Worm (Caenorhabditis elegans): ENCODE results near the gene smvt-1.

DNA sequence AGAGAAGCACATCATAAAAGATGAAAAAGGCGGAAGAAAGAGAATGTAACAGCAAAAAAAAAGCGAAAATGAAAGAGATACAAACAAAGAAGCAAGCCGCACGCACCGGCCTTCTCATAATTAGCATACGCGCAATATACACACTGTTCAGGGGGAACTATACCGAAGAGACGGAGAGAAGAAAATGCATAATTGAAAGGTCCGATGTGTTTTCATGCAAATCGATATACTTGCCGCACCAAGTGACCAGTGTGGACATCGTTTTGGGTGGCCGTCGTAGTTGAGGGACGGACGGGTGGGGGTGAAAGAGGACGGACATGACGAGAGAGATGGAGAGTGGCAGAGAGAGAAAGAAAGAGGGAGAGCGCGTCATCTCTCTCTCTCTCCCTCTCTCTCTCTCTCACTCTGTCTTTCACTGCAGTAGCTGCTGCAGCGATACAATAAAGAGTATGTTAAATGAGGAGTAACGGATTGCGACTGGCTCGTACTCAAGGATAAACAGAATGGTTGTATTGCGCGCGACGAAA lies 12.5 kb downstream of the smvt-1 start:
- no peak for TF ChIP-seq che-1 (tag; optimal IDR thresholded peaks at IDR 0.05)
- no peak; the same call in 1 of the 2 replicates for TF ChIP-seq sox-2 (GFP tag; IDR thresholded peaks at IDR 0.05)
